Fruit fly (Drosophila melanogaster) whole organism, wandering third instar larva: ENCODE measurements around the gene CG43796.

ENCODE experiments used
- Abd-B ChIP-seq: fragments of >200 bp; optimal IDR thresholded peaks from 2 replicates; lab custom pipeline; 2017; ENCODE audit warnings: missing biosample characterization, missing genetic modification characterization
- CG32264 ChIP-seq: fragments of 200-800 bp; sonication (Bioruptor generic); optimal IDR thresholded peaks from 2 replicates; lab custom pipeline; 2016; ENCODE audit warnings: missing biosample characterization, missing genetic modification characterization
- CG9705 ChIP-seq: fragments of 200-800 bp; sonication (Bioruptor generic); optimal IDR thresholded peaks from 2 replicates; lab custom pipeline; 2018; ENCODE audit warnings: missing biosample characterization, mild to moderate bottlenecking, missing genetic modification characterization
- CrebA ChIP-seq: fragments of 200-800 bp; sonication (Bioruptor generic); optimal IDR thresholded peaks from 2 replicates; lab custom pipeline; 2016; ENCODE audit warnings: missing biosample characterization, mild to moderate bottlenecking, missing genetic modification characterization, borderline replicate concordance
- Dfd ChIP-seq: fragments of >200 bp; optimal IDR thresholded peaks from 2 replicates; lab custom pipeline; 2017; ENCODE audit warnings: missing biosample characterization, missing genetic modification characterization
- Dif ChIP-seq: fragments of 200-275, 200-300 bp; sonication (Bioruptor generic); optimal IDR thresholded peaks from 2 replicates; lab custom pipeline; 2018; ENCODE audit warnings: missing biosample characterization, missing genetic modification characterization; ENCODE audit not compliant: partially characterized antibody
- GATAd ChIP-seq: sonication (Bioruptor generic); optimal IDR thresholded peaks from 2 replicates; lab custom pipeline; 2016; ENCODE audit warnings: missing biosample characterization, missing genetic modification characterization
- HLH106 ChIP-seq: fragments of 200-800 bp; optimal IDR thresholded peaks from 3 replicates; lab custom pipeline; 2019; ENCODE audit warnings: missing biosample characterization, mild to moderate bottlenecking, missing genetic modification characterization, moderate library complexity
- Hnf4 ChIP-seq: fragments of 200-800 bp; sonication (Bioruptor generic); optimal IDR thresholded peaks from 2 replicates; lab custom pipeline; 2016; ENCODE audit warnings: missing biosample characterization, mild to moderate bottlenecking, missing genetic modification characterization
- Hr83 ChIP-seq: fragments of 200-300 bp; sonication (Bioruptor generic); optimal IDR thresholded peaks from 2 replicates; lab custom pipeline; 2016; ENCODE audit warnings: missing biosample characterization, mild to moderate bottlenecking, missing genetic modification characterization, moderate library complexity; ENCODE audit not compliant: poor library complexity, severe bottlenecking
- Jra ChIP-seq: sonication (Bioruptor generic); optimal IDR thresholded peaks from 2 replicates; lab custom pipeline; 2016; ENCODE audit warnings: missing biosample characterization, missing genetic modification characterization
- Mio ChIP-seq: sonication (Bioruptor generic); optimal IDR thresholded peaks from 2 replicates; lab custom pipeline; 2016; ENCODE audit warnings: missing biosample characterization, missing genetic modification characterization
- Myc ChIP-seq: fragments of >200 bp; optimal IDR thresholded peaks from 2 replicates; lab custom pipeline; 2017
- N ChIP-seq: fragments of >200 bp; optimal IDR thresholded peaks from 2 replicates; lab custom pipeline; 2018; ENCODE audit warnings: missing biosample characterization, missing external identifiers, missing genetic modification characterization
- OdsH ChIP-seq: fragments of 200-800 bp; sonication (Bioruptor generic); optimal IDR thresholded peaks from 2 replicates; lab custom pipeline; 2016; ENCODE audit warnings: missing biosample characterization, mild to moderate bottlenecking, missing genetic modification characterization
- Rel ChIP-seq, 2 experiments: fragments of 200-800 bp; sonication (Bioruptor generic) in 1 of 2; optimal IDR thresholded peaks; 2 replicates in 1 of 2; 3 replicates in 1 of 2; lab custom pipeline; 2016 to 2019; ENCODE audit warnings: mild to moderate bottlenecking in 2 of 2, missing biosample characterization in 2 of 2, missing genetic modification characterization in 2 of 2, moderate library complexity in 1 of 2
- Sp1 ChIP-seq: fragments of 200-800 bp; sonication (Bioruptor generic); optimal IDR thresholded peaks from 3 replicates; lab custom pipeline; 2019; ENCODE audit warnings: missing biosample characterization, mild to moderate bottlenecking, missing genetic modification characterization, moderate library complexity
- Vsx2 ChIP-seq: fragments of 200-300, 225-300 bp; sonication (Bioruptor generic); optimal IDR thresholded peaks from 2 replicates; lab custom pipeline; 2018; ENCODE audit warnings: missing biosample characterization, missing genetic modification characterization; ENCODE audit not compliant: partially characterized antibody
- br ChIP-seq: fragments of 200-800 bp; sonication (Bioruptor generic); optimal IDR thresholded peaks from 2 replicates; lab custom pipeline; 2016; ENCODE audit warnings: missing biosample characterization, missing genetic modification characterization
- brk ChIP-seq: fragments of 200-800 bp; sonication (Bioruptor generic); optimal IDR thresholded peaks from 2 replicates; lab custom pipeline; 2016; ENCODE audit warnings: missing biosample characterization, mild to moderate bottlenecking, missing genetic modification characterization
- dl ChIP-seq, 2 experiments: fragments of 175-275, 200-275 bp in 1 of 2; fragments of 200-275 bp in 1 of 2; sonication (Bioruptor generic); optimal IDR thresholded peaks; lab custom pipeline; 2018; ENCODE audit warnings: mild to moderate bottlenecking in 2 of 2, missing biosample characterization in 2 of 2, missing genetic modification characterization in 2 of 2, moderate library complexity in 2 of 2; ENCODE audit not compliant: partially characterized antibody in 2 of 2, insufficient read depth in 1 of 2
- dmrt93B ChIP-seq: fragments of 200-800 bp; sonication (Bioruptor generic); optimal IDR thresholded peaks from 2 replicates; lab custom pipeline; 2018; ENCODE audit warnings: missing biosample characterization, mild to moderate bottlenecking, missing genetic modification characterization
- dsf ChIP-seq: sonication (Bioruptor generic); optimal IDR thresholded peaks from 2 replicates; lab custom pipeline; 2016; ENCODE audit warnings: missing biosample characterization, missing genetic modification characterization, borderline replicate concordance
- ey ChIP-seq: fragments of 200-800 bp; sonication (Bioruptor generic); optimal IDR thresholded peaks from 2 replicates; lab custom pipeline; 2016; ENCODE audit warnings: missing biosample characterization, missing genetic modification characterization
- foxo ChIP-seq, 2 experiments: fragments of 200-800 bp; sonication (Bioruptor generic); optimal IDR thresholded peaks; 2 replicates in 1 of 2; 3 replicates in 1 of 2; lab custom pipeline; 2016 to 2017; ENCODE audit warnings: missing biosample characterization in 2 of 2, missing genetic modification characterization in 2 of 2
- fru ChIP-seq: fragments of 200-800 bp; sonication (Bioruptor generic); optimal IDR thresholded peaks from 3 replicates; lab custom pipeline; 2016; ENCODE audit warnings: missing biosample characterization, mild to moderate bottlenecking, missing genetic modification characterization
- h ChIP-seq: fragments of 200-800 bp; sonication (Bioruptor generic); optimal IDR thresholded peaks from 3 replicates; lab custom pipeline; 2016; ENCODE audit warnings: missing biosample characterization, mild to moderate bottlenecking, missing genetic modification characterization
- jim ChIP-seq: fragments of 175-275, 200-325 bp; sonication (Bioruptor generic); optimal IDR thresholded peaks from 2 replicates; lab custom pipeline; 2016; ENCODE audit warnings: missing biosample characterization, mild to moderate bottlenecking, missing genetic modification characterization
- lola ChIP-seq: fragments of >200 bp; optimal IDR thresholded peaks from 2 replicates; lab custom pipeline; 2017; ENCODE audit warnings: missing biosample characterization, missing genetic modification characterization
- pan ChIP-seq: fragments of >200 bp; optimal IDR thresholded peaks from 2 replicates; lab custom pipeline; 2017
- psq ChIP-seq: fragments of 200-800 bp; sonication (Bioruptor generic); optimal IDR thresholded peaks from 3 replicates; lab custom pipeline; 2017; ENCODE audit warnings: missing biosample characterization, mild to moderate bottlenecking, missing genetic modification characterization, moderate library complexity
- rgr ChIP-seq: fragments of 200-800 bp; sonication (Bioruptor generic); optimal IDR thresholded peaks from 3 replicates; lab custom pipeline; 2016; ENCODE audit warnings: missing biosample characterization, mild to moderate bottlenecking, missing genetic modification characterization
- sage ChIP-seq: fragments of 200-800 bp; sonication (Bioruptor generic); optimal IDR thresholded peaks from 2 replicates; lab custom pipeline; 2016; ENCODE audit warnings: missing biosample characterization, mild to moderate bottlenecking, missing genetic modification characterization
- sv ChIP-seq: fragments of 200-800 bp; sonication (Bioruptor generic); optimal IDR thresholded peaks from 3 replicates; lab custom pipeline; 2016; ENCODE audit warnings: missing biosample characterization, missing genetic modification characterization
- tai ChIP-seq: sonication (Bioruptor generic); optimal IDR thresholded peaks from 2 replicates; lab custom pipeline; 2016; ENCODE audit warnings: missing biosample characterization, missing genetic modification characterization
- usp ChIP-seq: fragments of >200 bp; optimal IDR thresholded peaks from 2 replicates; lab custom pipeline; 2017; ENCODE audit warnings: missing biosample characterization, missing genetic modification characterization
- woc ChIP-seq: sonication (Bioruptor generic); optimal IDR thresholded peaks from 2 replicates; lab custom pipeline; 2016; ENCODE audit warnings: missing biosample characterization, mild to moderate bottlenecking, missing genetic modification characterization

Gene CG43796

DNA sequence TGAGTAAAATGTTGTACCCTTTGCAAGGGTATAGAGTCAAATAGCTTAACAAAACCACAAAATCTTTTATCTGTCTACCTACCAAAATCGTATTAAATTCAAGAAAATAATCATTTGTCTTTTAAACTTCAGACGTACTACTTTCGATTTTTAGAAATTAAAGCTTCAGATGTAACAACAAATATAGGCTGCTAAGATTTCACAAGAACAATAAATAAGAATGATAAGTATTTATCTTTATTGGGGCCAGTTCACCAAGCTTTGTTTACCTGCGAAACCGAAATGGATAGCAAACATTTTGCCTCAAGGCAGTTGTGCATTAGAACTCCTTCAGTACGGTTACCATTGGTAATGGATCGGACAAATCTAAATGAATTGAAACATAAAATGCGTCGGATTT is 8.3 kb downstream of the CG43796 start, which contains the start of gene CG43400:
Gene CG43400, plus strand, starts transcription at position 301 of the 400 bp plus-strand sequence.
- TF ChIP-seq sv = no peak
- no peak for TF ChIP-seq jim (GFP tag; lab: Kevin White, UChicago)
- TF ChIP-seq h (GFP tag; lab: Kevin White, UChicago) = no peak
- no peak for TF ChIP-seq brk (GFP tag; lab: Kevin White, UChicago)
- TF ChIP-seq pan (lab: Kevin White, UChicago) = no peak
- TF ChIP-seq, all 38 proteins: peak for 0

DNA sequence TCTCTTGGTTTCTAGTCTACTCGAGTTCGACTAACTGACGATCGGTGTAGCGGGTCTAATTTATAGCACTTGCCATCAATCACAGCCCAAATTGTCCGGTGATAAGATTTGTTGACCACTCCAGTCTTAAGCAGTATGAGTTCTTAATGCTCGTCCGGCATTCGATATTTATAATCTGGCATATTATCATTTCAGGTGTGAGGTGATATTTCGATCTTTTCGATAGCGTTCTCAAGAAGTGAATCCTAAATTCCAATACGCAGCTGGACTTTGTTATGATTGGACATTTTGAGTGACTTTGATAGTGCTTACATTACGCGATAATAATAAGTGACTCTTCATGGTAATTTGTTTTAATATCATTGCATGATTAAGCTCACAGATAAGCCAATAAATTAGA is 14.1 kb downstream of the CG43796 start, which contains the start of gene Bace:
Gene Bace, minus strand, starts transcription at position 39 of the 400 bp plus-strand sequence.
- no peak for TF ChIP-seq sage (GFP tag; lab: Kevin White, UChicago)
- TF ChIP-seq woc = no peak
- TF ChIP-seq usp (GFP tag; lab: Kevin White, UChicago) = no peak
- no peak for TF ChIP-seq psq (GFP tag; lab: Kevin White, UChicago)
- no peak for TF ChIP-seq Jra (GFP tag; lab: Kevin White, UChicago)
- TF ChIP-seq dl (GFP tag; optimal IDR thresholded peaks at IDR 0.05; lab: Kevin White, UChicago; ENCODE audit: insufficient read depth in 1 of 2, partially characterized antibody in 2 of 2) = no peak
- no peak for TF ChIP-seq Dif (GFP tag; lab: Kevin White, UChicago)
- no peak for TF ChIP-seq CrebA (GFP tag; lab: Kevin White, UChicago)
- TF ChIP-seq N (GFP tag; lab: Kevin White, UChicago) = no peak
- no peak for TF ChIP-seq brk (GFP tag; lab: Kevin White, UChicago)
- no peak for TF ChIP-seq CG9705 (GFP tag; lab: Kevin White, UChicago)
- TF ChIP-seq ey = no peak
- no peak for TF ChIP-seq Vsx2 (GFP tag; lab: Kevin White, UChicago)
- no peak for TF ChIP-seq HLH106 (tag; lab: Kevin White, UChicago)
- no peak for TF ChIP-seq lola (GFP tag; lab: Kevin White, UChicago)
- no peak for TF ChIP-seq GATAd (GFP tag; lab: Kevin White, UChicago)
- TF ChIP-seq, all 38 proteins: peak for 0

DNA sequence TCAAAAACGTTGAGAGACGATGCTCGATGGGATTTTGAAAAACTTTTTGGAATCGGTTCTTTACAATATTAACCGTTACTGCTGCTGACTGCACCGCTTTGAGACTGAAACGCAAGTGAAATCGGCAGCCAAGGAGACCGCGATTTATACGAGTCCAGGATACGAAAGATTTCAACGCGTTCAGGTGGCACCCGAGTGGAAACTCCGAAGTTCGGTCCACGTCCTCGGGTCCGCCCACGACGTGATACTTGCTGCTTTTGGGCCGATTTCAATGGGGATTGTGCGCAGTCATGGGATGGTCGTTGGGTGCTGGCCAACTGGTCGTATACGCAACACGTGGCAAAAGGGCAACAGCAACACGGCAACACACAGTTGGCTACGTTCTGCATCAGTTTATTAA is 24.6 kb downstream of the CG43796 start, which contains the start of gene Dh31:
Gene Dh31, minus strand, starts transcription at position 117 of the 400 bp plus-strand sequence.
- TF ChIP-seq h (GFP tag; lab: Kevin White, UChicago) (no peak), CG9705 (GFP tag; lab: Kevin White, UChicago) (no peak), CrebA (GFP tag; lab: Kevin White, UChicago) (no peak)

DNA sequence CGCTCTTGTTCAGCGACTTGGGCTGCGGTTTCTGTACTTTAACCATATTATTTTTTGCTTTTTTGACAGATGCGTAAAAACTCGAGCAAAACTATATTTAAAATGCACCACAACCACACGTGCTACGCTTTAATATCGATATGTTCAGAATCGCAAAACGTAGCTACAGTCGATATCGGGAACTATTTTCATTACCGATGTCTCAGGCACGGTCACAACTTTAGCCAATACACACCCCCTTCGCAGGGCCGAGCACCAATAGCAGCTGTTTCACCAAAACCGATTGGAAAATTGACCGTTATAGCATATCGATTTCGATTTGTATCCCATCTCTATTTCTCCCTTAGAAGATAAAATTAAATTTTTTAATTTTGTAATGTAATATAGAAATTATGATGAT is 29.5 kb downstream of the CG43796 start, which contains the start of gene CG13096:
Gene CG13096, minus strand, starts transcription at position 144 of the 400 bp plus-strand sequence.
- TF ChIP-seq Myc (lab: Kevin White, UChicago) (peak; percentile 74), sv (peak; percentile 7), Dfd (no peak), Sp1 (GFP tag; lab: Kevin White, UChicago) (no peak), CG32264 (GFP tag; lab: Kevin White, UChicago) (no peak), sage (GFP tag; lab: Kevin White, UChicago) (no peak), h (GFP tag; lab: Kevin White, UChicago) (no peak), N (GFP tag; lab: Kevin White, UChicago) (no peak), rgr (GFP tag; lab: Kevin White, UChicago) (no peak), fru (GFP tag; lab: Kevin White, UChicago) (no peak), foxo (GFP tag; optimal IDR thresholded peaks at IDR 0.05; lab: Kevin White, UChicago) (no peak), OdsH (no peak), psq (GFP tag; lab: Kevin White, UChicago) (no peak)

- TF ChIP-seq HLH106 (tag; lab: Kevin White, UChicago) = peak; percentile 88
- TF ChIP-seq tai (GFP tag; lab: Kevin White, UChicago) = no peak
- peak; percentile 93 for TF ChIP-seq Hnf4 (GFP tag; lab: Kevin White, UChicago)
- TF ChIP-seq pan (lab: Kevin White, UChicago) = no peak
- peak; percentile 88 for TF ChIP-seq dsf (GFP tag; lab: Kevin White, UChicago)
- peak; percentile 89 for TF ChIP-seq br (GFP tag; lab: Kevin White, UChicago)
- peak; percentile 80 for TF ChIP-seq psq (GFP tag; lab: Kevin White, UChicago)
- peak; percentile 2 for TF ChIP-seq Rel (GFP tag; optimal IDR thresholded peaks at IDR 0.05; lab: Kevin White, UChicago)
- peak; percentile 62 for TF ChIP-seq Rel (tag; optimal IDR thresholded peaks at IDR 0.05; lab: Kevin White, UChicago)
- TF ChIP-seq Jra (GFP tag; lab: Kevin White, UChicago) = peak; percentile 90
- no peak for TF ChIP-seq CrebA (GFP tag; lab: Kevin White, UChicago)
- TF ChIP-seq GATAd (GFP tag; lab: Kevin White, UChicago) = peak; percentile 62
- peak; percentile 89 for TF ChIP-seq ey
- TF ChIP-seq Mio (GFP tag; lab: Kevin White, UChicago) = peak; percentile 20
- no peak for TF ChIP-seq Abd-B (GFP tag; lab: Kevin White, UChicago)
- TF ChIP-seq jim (GFP tag; lab: Kevin White, UChicago) = no peak
- peak; percentile 78 for TF ChIP-seq sv
- TF ChIP-seq usp (GFP tag; lab: Kevin White, UChicago) = no peak
- no peak for TF ChIP-seq dmrt93B (GFP tag; lab: Kevin White, UChicago)
- TF ChIP-seq Hr83 (GFP tag; lab: Kevin White, UChicago) = peak; percentile 94
- no peak for TF ChIP-seq brk (GFP tag; lab: Kevin White, UChicago)
- TF ChIP-seq foxo (GFP tag; optimal IDR thresholded peaks at IDR 0.05; lab: Kevin White, UChicago) = peak; percentile 65 to 93
- TF ChIP-seq h (GFP tag; lab: Kevin White, UChicago) = peak; percentile 93
- peak; percentile 79 for TF ChIP-seq CG9705 (GFP tag; lab: Kevin White, UChicago)
- no peak for TF ChIP-seq Dif (GFP tag; lab: Kevin White, UChicago)
- TF ChIP-seq CG32264 (GFP tag; lab: Kevin White, UChicago) = peak; percentile 66
- no peak for TF ChIP-seq woc
- no peak for TF ChIP-seq Vsx2 (GFP tag; lab: Kevin White, UChicago)
Measured at dm6 chr2L:8514748-8515147, 32.6 kb downstream of the CG43796 start, which contains the start of the genes CG13097 and PIG-U. Gene CG13097, minus strand, starts transcription at chr2L:8514868. Gene PIG-U, plus strand, starts transcription at chr2L:8515096.
